Worm (Caenorhabditis elegans): ENCODE results near the gene C09H10.9.

DNA sequence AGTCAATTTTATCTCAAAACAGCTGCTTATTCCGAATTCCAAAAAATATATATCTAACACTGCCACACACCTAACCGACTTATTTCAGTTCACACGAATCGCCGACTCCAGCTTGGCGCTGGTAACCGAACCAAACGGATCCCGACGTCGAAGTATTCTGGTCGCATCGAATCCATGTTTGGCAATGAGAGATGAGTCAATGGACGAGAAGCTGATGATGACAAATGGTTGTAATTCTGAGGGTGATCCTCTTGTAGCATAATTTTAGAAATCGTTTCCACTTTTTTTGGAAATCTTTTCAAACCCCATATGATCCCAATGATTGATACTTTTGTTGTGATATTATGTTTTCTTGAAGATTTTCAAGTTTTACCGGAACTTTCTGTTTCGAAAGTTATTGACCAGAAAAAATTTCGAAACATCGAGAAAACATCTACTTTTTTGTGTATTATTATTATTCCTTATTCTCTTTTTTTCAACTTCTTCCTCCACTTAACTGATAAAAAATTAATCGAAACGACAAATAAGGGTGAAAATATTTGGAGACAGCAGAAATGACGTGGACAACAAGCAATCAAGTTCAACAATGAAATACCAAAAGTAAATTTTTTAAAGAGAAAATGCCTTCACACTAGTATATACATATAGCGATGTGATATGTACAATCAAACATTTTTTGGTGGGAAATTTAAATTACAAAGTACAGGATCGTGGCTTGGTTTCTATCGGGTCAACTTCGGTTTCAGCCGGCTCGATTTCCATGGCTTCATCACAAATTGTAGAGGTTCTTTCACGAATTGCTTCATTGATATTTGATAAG, 45.8 kb downstream of the C09H10.9 start:
- TF ChIP-seq flt-1 (GFP tag; IDR thresholded peaks at IDR 0.05) (no peak), ztf-23 (GFP tag; IDR thresholded peaks at IDR 0.05) (no peak)

Data from whole organism, midembryonic.